Worm (Caenorhabditis elegans): ENCODE data around the gene lron-1.

lron-1 gene

ce11 chrX:14549709-14550199 lies 22.8 kb upstream of the lron-1 start, which contains the start of gene ram-5:
Gene ram-5, plus strand, starts transcription at chrX:14550149.
- no peak for TF ChIP-seq jun-1 (tag; optimal IDR thresholded peaks at IDR 0.05)
- TF ChIP-seq nhr-23 (tag; optimal IDR thresholded peaks at IDR 0.05) = no peak
- no peak for TF ChIP-seq nhr-237 (tag; optimal IDR thresholded peaks at IDR 0.05)
- TF ChIP-seq elt-2 (tag; optimal IDR thresholded peaks at IDR 0.05) = no peak
- no peak for TF ChIP-seq ceh-82 (tag; optimal IDR thresholded peaks at IDR 0.05)
- no peak for TF ChIP-seq nhr-25 (tag; optimal IDR thresholded peaks at IDR 0.05)
- TF ChIP-seq hmg-11 (tag; optimal IDR thresholded peaks at IDR 0.05) = no peak
- TF ChIP-seq sea-2 (GFP tag; optimal IDR thresholded peaks at IDR 0.05) = no peak
- TF ChIP-seq lin-39 (tag; optimal IDR thresholded peaks at IDR 0.05) = no peak
- TF ChIP-seq zag-1 (tag; optimal IDR thresholded peaks at IDR 0.05) = no peak
- no peak for TF ChIP-seq pqm-1 (tag; optimal IDR thresholded peaks at IDR 0.05)
- no peak for TF ChIP-seq ceh-28 (tag; optimal IDR thresholded peaks at IDR 0.05)
- TF ChIP-seq ceh-16 (tag; optimal IDR thresholded peaks at IDR 0.05) = no peak
- TF ChIP-seq tbx-2 (tag; optimal IDR thresholded peaks at IDR 0.05) = no peak
- no peak for TF ChIP-seq lin-15B (tag; optimal IDR thresholded peaks at IDR 0.05)

DNA sequence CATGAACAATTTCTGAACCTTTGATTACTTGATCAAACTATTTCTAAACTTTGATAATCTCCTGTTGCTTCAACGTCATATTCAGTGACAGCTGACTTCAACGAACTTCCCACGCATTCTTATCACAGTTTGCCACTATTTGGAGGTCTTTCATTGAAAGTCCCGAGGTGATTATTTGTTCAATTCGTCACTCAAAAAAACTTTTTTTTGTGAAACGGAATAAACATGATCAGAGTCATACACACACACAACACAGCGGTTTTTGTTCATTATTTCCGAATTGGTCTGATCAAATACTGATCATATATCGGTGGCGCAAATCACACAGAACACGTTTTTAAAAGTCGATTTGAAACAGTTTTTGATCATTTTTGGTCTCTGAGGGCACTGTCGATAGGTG lies 16.1 kb upstream of the lron-1 start:
- TF ChIP-seq egl-27 (tag; optimal IDR thresholded peaks at IDR 0.05) (no peak), sea-2 (GFP tag; optimal IDR thresholded peaks at IDR 0.05) (no peak), unc-39 (tag; optimal IDR thresholded peaks at IDR 0.05) (no peak), zag-1 (tag; optimal IDR thresholded peaks at IDR 0.05) (no peak), elt-1 (tag; optimal IDR thresholded peaks at IDR 0.05) (no peak), nhr-76 (tag; optimal IDR thresholded peaks at IDR 0.05) (no peak), lin-39 (tag; optimal IDR thresholded peaks at IDR 0.05) (no peak), ztf-11 (tag; optimal IDR thresholded peaks at IDR 0.05) (no peak), nhr-11 (tag; optimal IDR thresholded peaks at IDR 0.05) (no peak), ztf-4 (tag; optimal IDR thresholded peaks at IDR 0.05) (no peak), pha-4 (tag; optimal IDR thresholded peaks at IDR 0.05) (no peak), mdl-1 (tag; optimal IDR thresholded peaks at IDR 0.05) (no peak), R02D3.7 (tag; optimal IDR thresholded peaks at IDR 0.05) (no peak), mml-1 (tag; optimal IDR thresholded peaks at IDR 0.05) (no peak), elt-3 (tag; optimal IDR thresholded peaks at IDR 0.05) (no peak), unc-62 (GFP tag; optimal IDR thresholded peaks at IDR 0.05) (no peak), egl-5 (tag; optimal IDR thresholded peaks at IDR 0.05) (no peak), skn-1 (tag; optimal IDR thresholded peaks at IDR 0.05) (no peak), nfya-1 (tag; optimal IDR thresholded peaks at IDR 0.05; ENCODE audit: insufficient read depth) (no peak)

ce11 chrX:14557352-14557935 lies 15.1 kb upstream of the lron-1 start:
- TF ChIP-seq nfya-1 (tag; optimal IDR thresholded peaks at IDR 0.05; ENCODE audit: insufficient read depth) (peak; percentile 75), R02D3.7 (tag; optimal IDR thresholded peaks at IDR 0.05) (no peak), lin-15B (tag; optimal IDR thresholded peaks at IDR 0.05) (no peak), snpc-4 (tag; optimal IDR thresholded peaks at IDR 0.05) (no peak), ceh-9 (tag; optimal IDR thresholded peaks at IDR 0.05) (no peak), nhr-23 (tag; optimal IDR thresholded peaks at IDR 0.05) (peak; percentile 10), eor-1 (tag; optimal IDR thresholded peaks at IDR 0.05) (no peak), daf-12 (tag; optimal IDR thresholded peaks at IDR 0.05) (no peak), ceh-28 (tag; optimal IDR thresholded peaks at IDR 0.05) (peak; percentile 8), egl-5 (tag; optimal IDR thresholded peaks at IDR 0.05) (no peak), nhr-43 (tag; optimal IDR thresholded peaks at IDR 0.05; ENCODE audit: poor library complexity, severe bottlenecking) (peak; percentile 38), nhr-11 (tag; optimal IDR thresholded peaks at IDR 0.05) (no peak), fos-1 (tag; optimal IDR thresholded peaks at IDR 0.05) (no peak), pha-4 (tag; optimal IDR thresholded peaks at IDR 0.05) (peak; percentile 60), jun-1 (tag; optimal IDR thresholded peaks at IDR 0.05) (no peak), fkh-10 (GFP tag; optimal IDR thresholded peaks at IDR 0.05) (peak; percentile 20), lsy-12 (tag; optimal IDR thresholded peaks at IDR 0.05) (peak; percentile 13), mdl-1 (tag; optimal IDR thresholded peaks at IDR 0.05) (peak; percentile 10), nhr-28 (tag; optimal IDR thresholded peaks at IDR 0.05) (no peak), pqm-1 (tag; optimal IDR thresholded peaks at IDR 0.05) (no peak), nhr-12 (tag; optimal IDR thresholded peaks at IDR 0.05) (no peak), lin-39 (tag; optimal IDR thresholded peaks at IDR 0.05) (peak; percentile 80), fkh-2 (tag; optimal IDR thresholded peaks at IDR 0.05) (peak; percentile 65), sea-2 (GFP tag; optimal IDR thresholded peaks at IDR 0.05) (peak; percentile 48), unc-39 (tag; optimal IDR thresholded peaks at IDR 0.05) (no peak), nhr-25 (tag; optimal IDR thresholded peaks at IDR 0.05) (no peak), elt-3 (tag; optimal IDR thresholded peaks at IDR 0.05) (no peak), nhr-76 (tag; optimal IDR thresholded peaks at IDR 0.05) (no peak), skn-1 (tag; optimal IDR thresholded peaks at IDR 0.05) (no peak), ceh-16 (tag; optimal IDR thresholded peaks at IDR 0.05) (no peak), nhr-67 (tag; optimal IDR thresholded peaks at IDR 0.05) (no peak), aly-2 (tag; optimal IDR thresholded peaks at IDR 0.05) (no peak), ztf-11 (tag; optimal IDR thresholded peaks at IDR 0.05) (no peak), tbx-2 (tag; optimal IDR thresholded peaks at IDR 0.05) (peak; percentile 47), ama-1 (optimal IDR thresholded peaks at IDR 0.05) (no peak), hmg-11 (tag; optimal IDR thresholded peaks at IDR 0.05) (peak; percentile 12), ztf-4 (tag; optimal IDR thresholded peaks at IDR 0.05) (no peak), ZK546.5 (tag; optimal IDR thresholded peaks at IDR 0.05) (no peak), zag-1 (tag; optimal IDR thresholded peaks at IDR 0.05) (peak; percentile 5), elt-2 (tag; optimal IDR thresholded peaks at IDR 0.05) (no peak)

All from whole organism, L3 larva.